Worm (Caenorhabditis elegans): ENCODE measurements around the gene R04B3.1.

Gene R04B3.1

ce11 chrX:2425284-2425683 lies 45.9 kb downstream of the R04B3.1 start:
- TF ChIP-seq daf-16 (GFP tag; optimal IDR thresholded peaks at IDR 0.05), result no peak
- no peak for TF ChIP-seq daf-16 (tag; optimal IDR thresholded peaks at IDR 0.05)
- TF ChIP-seq dmd-6 (GFP tag; IDR thresholded peaks at IDR 0.05), result peak; percentile 32
- peak; percentile 2 for TF ChIP-seq nhr-28 (tag; optimal IDR thresholded peaks at IDR 0.05)
- no peak for TF ChIP-seq ceh-32 (tag; optimal IDR thresholded peaks at IDR 0.05; ENCODE audit: poor library complexity)
- peak; percentile 6 for TF ChIP-seq hlh-30 (tag; optimal IDR thresholded peaks at IDR 0.05; ENCODE audit: insufficient read depth)
- TF ChIP-seq nhr-41 (GFP tag; IDR thresholded peaks at IDR 0.05), result no peak
- TF ChIP-seq zip-2 (tag; optimal IDR thresholded peaks at IDR 0.05), result no peak
- TF ChIP-seq unc-62 (GFP tag; optimal IDR thresholded peaks at IDR 0.05 in 1 of 2), result peak in 1 of 2 experiments; percentile 92
- no peak for TF ChIP-seq unc-62 (tag; optimal IDR thresholded peaks at IDR 0.05)
- no peak for TF ChIP-seq nhr-77 (tag; optimal IDR thresholded peaks at IDR 0.05)

- TF ChIP-seq lin-38 (GFP tag; IDR thresholded peaks at IDR 0.05) (no peak), ces-1 (GFP tag; optimal IDR thresholded peaks at IDR 0.05) (no peak), lir-3 (tag; optimal IDR thresholded peaks at IDR 0.05) (no peak), php-3 (GFP tag; IDR thresholded peaks at IDR 0.05) (peak; percentile 11; the same call in 1 of the 2 replicates), attf-4 (tag; optimal IDR thresholded peaks at IDR 0.05) (no peak), egl-27 (tag; optimal IDR thresholded peaks at IDR 0.05) (no peak), tra-1 (GFP tag; IDR thresholded peaks at IDR 0.05) (peak; percentile 90), zip-11 (GFP tag; IDR thresholded peaks at IDR 0.05) (no peak), hlh-11 (tag; optimal IDR thresholded peaks at IDR 0.05) (peak; percentile 60), nhr-11 (tag; optimal IDR thresholded peaks at IDR 0.05) (no peak), F10B5.3 (tag; optimal IDR thresholded peaks at IDR 0.05) (no peak), zag-1 (tag; optimal IDR thresholded peaks at IDR 0.05) (no peak), aha-1 (tag) (peak; percentile 16), dmd-6 (GFP tag; IDR thresholded peaks at IDR 0.05) (peak; percentile 96), ceh-20 (GFP tag; IDR thresholded peaks at IDR 0.05) (no peak), daf-16 (GFP tag; optimal IDR thresholded peaks at IDR 0.05) (peak in 1 of 2 experiments; percentile 38), daf-16 (tag; optimal IDR thresholded peaks at IDR 0.05) (no peak), nhr-48 (tag; optimal IDR thresholded peaks at IDR 0.05) (peak; percentile 60), nhr-42 (GFP tag; IDR thresholded peaks at IDR 0.05) (no peak)
Measured at ce11 chrX:2422123-2422522, 49.1 kb downstream of the R04B3.1 start.

- no peak for TF ChIP-seq dmd-9 (GFP tag; IDR thresholded peaks at IDR 0.05)
- TF ChIP-seq lin-29 (GFP tag; IDR thresholded peaks at IDR 0.05), result no peak
- TF ChIP-seq mdl-1 (tag; optimal IDR thresholded peaks at IDR 0.05), result no peak
- no peak for TF ChIP-seq egl-43 (GFP tag; IDR thresholded peaks at IDR 0.05)
- no peak for TF ChIP-seq R02D3.7 (tag; optimal IDR thresholded peaks at IDR 0.05)
- TF ChIP-seq daf-8 (GFP tag; IDR thresholded peaks at IDR 0.05), result no peak
- TF ChIP-seq lin-15B (tag; optimal IDR thresholded peaks at IDR 0.05), result no peak
- no peak for TF ChIP-seq nhr-41 (GFP tag; IDR thresholded peaks at IDR 0.05)
- no peak for TF ChIP-seq daf-16 (GFP tag; optimal IDR thresholded peaks at IDR 0.05)
- no peak for TF ChIP-seq daf-16 (tag; optimal IDR thresholded peaks at IDR 0.05)
- TF ChIP-seq ces-1 (GFP tag; optimal IDR thresholded peaks at IDR 0.05), result no peak
- no peak for TF ChIP-seq tag-97 (GFP tag; IDR thresholded peaks at IDR 0.05)
- TF ChIP-seq nhr-76 (tag; optimal IDR thresholded peaks at IDR 0.05), result no peak
- TF ChIP-seq lin-39 (tag; optimal IDR thresholded peaks at IDR 0.05), result no peak
- no peak for TF ChIP-seq ama-1 (optimal IDR thresholded peaks at IDR 0.05)
- TF ChIP-seq aha-1 (tag), result no peak
- no peak for TF ChIP-seq rbr-2 (tag; optimal IDR thresholded peaks at IDR 0.05)
- no peak for TF ChIP-seq dmd-8 (GFP tag; IDR thresholded peaks at IDR 0.05)
- no peak for TF ChIP-seq ZK337.2 (GFP tag; IDR thresholded peaks at IDR 0.05)
Measured at ce11 chrX:2419777-2420176, 51.4 kb downstream of the R04B3.1 start, which contains the start of gene glr-7. Gene glr-7, minus strand, starts transcription at chrX:2419877.

All from whole organism, L4 larva.